Worm (Caenorhabditis elegans) whole organism, late embryonic: ENCODE data around the gene ZK180.5.

Experiments used
- ama-1 ChIP-seq: fragments of 150-350 bp; optimal IDR thresholded peaks from 2 replicates; lab custom pipeline; 2014
- nfya-1 ChIP-seq: sonication (generic microtip); optimal IDR thresholded peaks from 2 replicates; lab custom pipeline; 2017; ENCODE audit warnings: missing genetic modification characterization, mild to moderate bottlenecking, missing compliant biosample characterization, antibody characterized with exemption, moderate library complexity

DNA sequence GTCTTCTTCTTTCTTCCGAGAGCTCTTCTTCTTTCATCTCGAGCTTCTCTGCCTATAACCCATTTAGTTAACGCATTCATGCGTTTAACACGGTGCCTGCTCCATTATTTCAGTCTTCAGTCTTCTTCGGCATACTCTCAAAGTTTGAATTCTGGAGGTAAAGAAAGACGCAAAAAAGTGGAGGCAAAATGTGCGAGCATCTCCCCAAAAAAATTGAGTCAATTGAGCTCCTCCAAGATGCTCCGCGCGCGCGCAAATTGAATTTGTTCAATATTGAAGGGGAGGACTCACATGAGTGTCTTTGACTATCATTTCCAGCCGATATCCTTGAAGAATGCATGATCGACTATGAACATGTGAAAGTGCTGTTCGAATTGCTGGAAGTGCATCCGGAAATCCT is 11.9 kb downstream of the ZK180.5 start:
- TF ChIP-seq ama-1 (lab: Kevin White, UChicago) (no peak), nfya-1 (tag; lab: Kevin White, UChicago) (no peak)
